Worm (Caenorhabditis elegans) whole organism, young adult: ENCODE measurements around the gene spe-39.

ENCODE experiments used
- B0035.1 ChIP-seq: sonication (generic microtip); optimal IDR thresholded peaks from 2 replicates; lab custom pipeline; 2016; ENCODE audit warnings: missing genetic modification characterization, mild to moderate bottlenecking, missing compliant biosample characterization, missing genotype, missing genetic modification reagents
- B0261.1 ChIP-seq: sonication (generic microtip); optimal IDR thresholded peaks from 2 replicates; lab custom pipeline; 2016; ENCODE audit warnings: mild to moderate bottlenecking, missing genetic modification characterization, moderate library complexity, missing compliant biosample characterization
- B0336.3 ChIP-seq: fragments of 200-800 bp; sonication (Bioruptor generic); IDR thresholded peaks from 2 replicates; pipeline ENCODE4 v1.3.6; 2022; ENCODE audit warnings: missing genetic modification characterization, missing compliant biosample characterization
- D2030.7 ChIP-seq: fragments of 200-800 bp; sonication (Bioruptor generic); IDR thresholded peaks from 2 replicates; pipeline ENCODE4 v1.3.6; 2022; ENCODE audit warnings: missing genetic modification reagents, missing genetic modification characterization, missing compliant biosample characterization
- F10E7.11 ChIP-seq: sonication (generic microtip); optimal IDR thresholded peaks from 2 replicates; lab custom pipeline; 2017; ENCODE audit warnings: mild to moderate bottlenecking, missing genetic modification characterization, moderate library complexity, missing compliant biosample characterization
- F23B12.7 ChIP-seq: sonication (generic microtip); optimal IDR thresholded peaks from 2 replicates; lab custom pipeline; 2017; ENCODE audit warnings: missing genetic modification characterization, mild to moderate bottlenecking, missing compliant biosample characterization, antibody characterized with exemption, moderate library complexity; ENCODE audit not compliant: insufficient read depth
- F39B2.1 ChIP-seq: fragments of 200-800 bp; sonication (Bioruptor generic); IDR thresholded peaks from 2 replicates; pipeline ENCODE4 v1.3.6; 2022; ENCODE audit warnings: missing genetic modification reagents, missing genetic modification characterization, missing compliant biosample characterization
- F55B11.4 ChIP-seq: sonication (generic microtip); optimal IDR thresholded peaks from 2 replicates; lab custom pipeline; 2016; ENCODE audit warnings: missing compliant biosample characterization, missing genetic modification characterization, borderline replicate concordance; ENCODE audit not compliant: insufficient read depth
- T07F8.4 ChIP-seq: sonication (generic microtip); optimal IDR thresholded peaks from 2 replicates; lab custom pipeline; 2016; ENCODE audit warnings: mild to moderate bottlenecking, missing genetic modification characterization, moderate library complexity, missing compliant biosample characterization
- Y67H2A.10 ChIP-seq: fragments of 200-800 bp; sonication (Bioruptor generic); conservative IDR thresholded peaks from 2 replicates; pipeline ENCODE4 v1.3.6; 2022; ENCODE audit warnings: missing genetic modification reagents, missing genetic modification characterization, missing compliant biosample characterization
- akir-1 ChIP-seq: fragments of 200-800 bp; sonication (Bioruptor generic); optimal IDR thresholded peaks from 2 replicates; lab custom pipeline; 2018; ENCODE audit warnings: mild to moderate bottlenecking, missing genetic modification characterization, moderate library complexity, missing compliant biosample characterization
- ama-1 ChIP-seq, 3 experiments: fragments of 150-350 bp in 1 of 3; sonication (generic microtip) in 2 of 3; optimal IDR thresholded peaks; 2 replicates each; lab custom pipeline; 2014 to 2018; ENCODE audit warnings: missing biosample characterization in 2 of 3, missing genetic modification characterization in 2 of 3, missing genetic modification reagents in 2 of 3
- atf-7 ChIP-seq: sonication (generic microtip); optimal IDR thresholded peaks from 2 replicates; lab custom pipeline; 2017; ENCODE audit warnings: mild to moderate bottlenecking, missing genetic modification characterization, missing compliant biosample characterization
- bed-2 ChIP-seq: fragments of 200-800 bp; sonication (Bioruptor generic); IDR thresholded peaks from 2 replicates; pipeline ENCODE4 v1.3.6; 2022; ENCODE audit warnings: missing genetic modification reagents, missing genetic modification characterization, missing compliant biosample characterization
- ccch-3 ChIP-seq: fragments of 200-800 bp; sonication (Bioruptor generic); optimal IDR thresholded peaks from 2 replicates; lab custom pipeline; 2018; ENCODE audit warnings: mild to moderate bottlenecking, missing genetic modification characterization, missing compliant biosample characterization
- ceh-27 ChIP-seq: fragments of 200-800 bp; sonication (Bioruptor generic); optimal IDR thresholded peaks from 2 replicates; lab custom pipeline; 2018; ENCODE audit warnings: mild to moderate bottlenecking, missing genetic modification characterization, moderate library complexity, missing compliant biosample characterization
- ceh-40 ChIP-seq: fragments of 200-800 bp; sonication (Bioruptor generic); IDR thresholded peaks from 2 replicates; pipeline ENCODE4 v1.3.6; 2022; ENCODE audit warnings: missing genetic modification characterization, missing compliant biosample characterization
- ceh-79 ChIP-seq: sonication (generic microtip); optimal IDR thresholded peaks from 2 replicates; lab custom pipeline; 2017; ENCODE audit warnings: mild to moderate bottlenecking, missing genetic modification characterization, missing compliant biosample characterization
- chd-7 ChIP-seq: sonication (generic microtip); optimal IDR thresholded peaks from 2 replicates; lab custom pipeline; 2016; ENCODE audit warnings: mild to moderate bottlenecking, missing genetic modification characterization, moderate library complexity, missing compliant biosample characterization
- dpff-1 ChIP-seq: sonication (generic microtip); optimal IDR thresholded peaks from 2 replicates; lab custom pipeline; 2017; ENCODE audit warnings: mild to moderate bottlenecking, missing genetic modification characterization, missing compliant biosample characterization
- dpl-1 ChIP-seq: fragments of 150-350 bp; optimal IDR thresholded peaks from 2 replicates; lab custom pipeline; 2014; ENCODE audit warnings: missing biosample characterization, missing genetic modification reagents, missing genetic modification characterization
- egl-18 ChIP-seq: fragments of 200-800 bp; sonication (Bioruptor generic); IDR thresholded peaks from 2 replicates; pipeline ENCODE4 v1.3.6; 2022; ENCODE audit warnings: missing genetic modification reagents, missing genetic modification characterization, missing compliant biosample characterization
- egl-44 ChIP-seq: fragments of 200-800 bp; sonication (Bioruptor generic); IDR thresholded peaks from 2 replicates; pipeline ENCODE4 v1.3.6; 2022; ENCODE audit warnings: missing genetic modification reagents, missing genetic modification characterization, missing compliant biosample characterization
- egrh-3 ChIP-seq: fragments of 200-800 bp; sonication (Bioruptor generic); IDR thresholded peaks from 2 replicates; pipeline ENCODE4 v1.3.6; 2022; ENCODE audit warnings: missing genetic modification reagents, missing genetic modification characterization, missing compliant biosample characterization
- ekl-4 ChIP-seq: fragments of 200-800 bp; sonication (Bioruptor generic); IDR thresholded peaks from 2 replicates; pipeline ENCODE4 v1.3.6; 2022; ENCODE audit warnings: missing genetic modification reagents, missing genetic modification characterization, missing compliant biosample characterization
- hlh-26 ChIP-seq: fragments of 200-800 bp; sonication (Bioruptor generic); conservative IDR thresholded peaks from 2 replicates; pipeline ENCODE4 v1.3.6; 2022; ENCODE audit warnings: missing genetic modification reagents, missing genetic modification characterization, missing compliant biosample characterization
- hmg-20 ChIP-seq: fragments of 200-800 bp; sonication (Bioruptor generic); IDR thresholded peaks from 2 replicates; pipeline ENCODE4 v1.3.6; 2022; ENCODE audit warnings: missing genetic modification reagents, missing genetic modification characterization, missing compliant biosample characterization
- lag-1 ChIP-seq: fragments of 200-800 bp; sonication (Bioruptor generic); IDR thresholded peaks from 2 replicates; pipeline ENCODE4 v1.3.6; 2022; ENCODE audit warnings: missing genetic modification reagents, missing genetic modification characterization, missing compliant biosample characterization
- let-607 ChIP-seq, 2 experiments: fragments of 200-800 bp in 1 of 2; sonication (Bioruptor generic) in 1 of 2; sonication (generic microtip) in 1 of 2; optimal IDR thresholded peaks; 2 replicates each; lab custom pipeline; 2016 to 2018; ENCODE audit warnings: mild to moderate bottlenecking in 2 of 2, missing compliant biosample characterization in 2 of 2, missing genetic modification characterization in 2 of 2, moderate library complexity in 2 of 2, missing genotype in 1 of 2
- lin-54 ChIP-seq: fragments of 200-800 bp; sonication (Bioruptor generic); optimal IDR thresholded peaks from 2 replicates; lab custom pipeline; 2018; ENCODE audit warnings: mild to moderate bottlenecking, missing genetic modification characterization, missing compliant biosample characterization
- lir-1 ChIP-seq: fragments of 200-800 bp; sonication (Bioruptor generic); conservative IDR thresholded peaks from 2 replicates; pipeline ENCODE4 v1.3.6; 2022; ENCODE audit warnings: missing genetic modification reagents, missing genetic modification characterization, missing compliant biosample characterization
- madf-3 ChIP-seq: fragments of 200-800 bp; sonication (Bioruptor generic); IDR thresholded peaks from 2 replicates; pipeline ENCODE4 v1.3.6; 2022; ENCODE audit warnings: missing genetic modification reagents, missing genetic modification characterization, missing compliant biosample characterization
- nfya-1 ChIP-seq: sonication (generic microtip); optimal IDR thresholded peaks from 2 replicates; lab custom pipeline; 2017; ENCODE audit warnings: antibody characterized with exemption, missing compliant biosample characterization, missing genetic modification characterization, borderline replicate concordance; ENCODE audit not compliant: insufficient read depth
- nhr-27 ChIP-seq: fragments of 200-800 bp; sonication (Bioruptor generic); optimal IDR thresholded peaks from 2 replicates; lab custom pipeline; 2018; ENCODE audit warnings: mild to moderate bottlenecking, missing genetic modification characterization, moderate library complexity, missing compliant biosample characterization
- nhr-80 ChIP-seq: sonication (generic microtip); optimal IDR thresholded peaks from 2 replicates; lab custom pipeline; 2016; ENCODE audit warnings: missing genetic modification characterization, missing compliant biosample characterization
- rcor-1 ChIP-seq: fragments of 200-800 bp; sonication (Bioruptor generic); IDR thresholded peaks from 2 replicates; pipeline ENCODE4 v1.3.6; 2022; ENCODE audit warnings: missing genetic modification reagents, missing genetic modification characterization, missing compliant biosample characterization
- rec-8 ChIP-seq, 2 experiments: sonication (generic microtip); optimal IDR thresholded peaks; 2 replicates each; lab custom pipeline; 2016; ENCODE audit warnings: mild to moderate bottlenecking in 2 of 2, missing genetic modification characterization in 2 of 2, missing genetic modification reagents in 2 of 2, missing genotype in 2 of 2, missing biosample characterization in 1 of 2, missing compliant biosample characterization in 1 of 2, moderate library complexity in 1 of 2
- sdz-38 ChIP-seq: sonication (generic microtip); optimal IDR thresholded peaks from 2 replicates; lab custom pipeline; 2016; ENCODE audit warnings: missing genotype, missing genetic modification characterization, missing compliant biosample characterization
- sea-2 ChIP-seq: fragments of 200-800 bp; sonication (Bioruptor generic); IDR thresholded peaks from 2 replicates; pipeline ENCODE4 v1.3.6; 2022; ENCODE audit warnings: missing genetic modification characterization, missing compliant biosample characterization
- snpc-1.3 ChIP-seq: sonication (generic microtip); optimal IDR thresholded peaks from 2 replicates; lab custom pipeline; 2017; ENCODE audit warnings: missing genetic modification characterization, mild to moderate bottlenecking, missing compliant biosample characterization, antibody characterized with exemption, moderate library complexity, missing genotype, missing genetic modification reagents; ENCODE audit not compliant: insufficient read depth
- snpc-3.4 ChIP-seq: sonication (generic microtip); optimal IDR thresholded peaks from 2 replicates; lab custom pipeline; 2017; ENCODE audit warnings: missing genetic modification characterization, mild to moderate bottlenecking, missing compliant biosample characterization, antibody characterized with exemption, moderate library complexity, missing genotype, missing genetic modification reagents
- tlf-1 ChIP-seq: fragments of 200-800 bp; sonication (Bioruptor generic); optimal IDR thresholded peaks from 2 replicates; lab custom pipeline; 2018; ENCODE audit warnings: mild to moderate bottlenecking, missing genetic modification characterization, missing compliant biosample characterization
- unc-62 ChIP-seq: fragments of 150-350 bp; optimal IDR thresholded peaks from 2 replicates; lab custom pipeline; 2014; ENCODE audit warnings: missing biosample characterization, missing genetic modification reagents, missing genetic modification characterization
- xnd-1 ChIP-seq: sonication (generic microtip); optimal IDR thresholded peaks from 2 replicates; lab custom pipeline; 2016; ENCODE audit warnings: missing genotype, missing genetic modification reagents, missing genetic modification characterization, missing compliant biosample characterization
- zfh-2 ChIP-seq: fragments of 200-800 bp; sonication (Bioruptor generic); conservative IDR thresholded peaks from 2 replicates; pipeline ENCODE4 v1.3.6; 2022; ENCODE audit warnings: missing genetic modification reagents, missing genetic modification characterization, missing compliant biosample characterization
- ztf-18 ChIP-seq: sonication (generic microtip); optimal IDR thresholded peaks from 2 replicates; lab custom pipeline; 2016; ENCODE audit warnings: missing genotype, mild to moderate bottlenecking, missing genetic modification characterization, missing compliant biosample characterization
- ztf-26 ChIP-seq: sonication (generic microtip); optimal IDR thresholded peaks from 2 replicates; lab custom pipeline; 2017; ENCODE audit warnings: missing genetic modification characterization, missing compliant biosample characterization

Gene spe-39

DNA sequence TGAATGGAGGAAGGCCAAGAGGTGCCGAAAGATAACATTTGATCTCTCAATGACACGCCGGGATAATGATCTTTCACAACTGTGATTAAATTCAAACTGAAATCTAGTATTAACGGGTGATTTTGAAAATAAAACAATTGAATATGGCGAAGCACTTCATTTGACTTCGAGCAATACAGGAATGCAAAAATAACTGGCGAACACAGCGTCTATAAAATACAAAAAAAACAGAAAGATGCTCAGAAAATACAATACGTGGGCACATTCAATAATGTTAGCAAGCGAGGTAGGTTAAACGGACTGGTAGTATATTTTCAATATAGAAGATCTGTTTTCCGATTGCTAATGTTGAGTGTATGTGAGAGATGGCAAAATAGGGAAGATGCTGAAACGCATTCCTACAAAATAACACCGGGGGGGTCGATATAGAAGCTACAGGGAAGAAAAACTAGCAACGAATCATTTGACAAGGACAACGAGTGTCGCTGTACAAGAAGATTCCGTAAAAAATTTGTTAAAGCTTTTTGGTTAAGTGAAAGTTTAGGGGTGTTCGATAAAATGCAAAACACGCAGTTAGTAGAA lies 2.1 kb upstream of the spe-39 start:
- peak; percentile 27 for TF ChIP-seq atf-7 (tag; lab: Kevin White, UChicago)
- TF ChIP-seq F23B12.7: no peak
- TF ChIP-seq F39B2.1: no peak
- TF ChIP-seq zfh-2 (GFP tag; lab: Robert Waterston, UW): no peak
- TF ChIP-seq dpl-1 (GFP tag; lab: Kevin White, UChicago): no peak
- no peak for TF ChIP-seq lir-1 (GFP tag; lab: Robert Waterston, UW)
- peak; percentile 65 for TF ChIP-seq ekl-4 (GFP tag; lab: Robert Waterston, UW)
- TF ChIP-seq F55B11.4 (tag; lab: Kevin White, UChicago): no peak
- TF ChIP-seq egl-18 (GFP tag; lab: Robert Waterston, UW): no peak
- no peak for TF ChIP-seq sdz-38 (tag; lab: Kevin White, UChicago)
- TF ChIP-seq snpc-3.4 (tag; lab: Kevin White, UChicago): no peak
- no peak for TF ChIP-seq bed-2 (GFP tag; lab: Robert Waterston, UW)
- TF ChIP-seq snpc-1.3: no peak
- TF ChIP-seq tlf-1: peak; percentile 75
- no peak for TF ChIP-seq hmg-20 (GFP tag; lab: Robert Waterston, UW)
- no peak for TF ChIP-seq sea-2 (GFP tag; lab: Robert Waterston, UW)
- TF ChIP-seq lin-54 (GFP tag; lab: Kevin White, UChicago): peak; percentile 46
- no peak for TF ChIP-seq Y67H2A.10 (GFP tag; lab: Robert Waterston, UW)
- peak; percentile 50 for TF ChIP-seq xnd-1 (tag; lab: Kevin White, UChicago)
- no peak for TF ChIP-seq ceh-27
- TF ChIP-seq B0336.3 (GFP tag; lab: Robert Waterston, UW): peak; percentile 93
- TF ChIP-seq let-607 (tag; optimal IDR thresholded peaks at IDR 0.05; lab: Kevin White, UChicago): no peak
- TF ChIP-seq akir-1 (GFP tag; lab: Kevin White, UChicago): no peak
- TF ChIP-seq ceh-40: no peak; the same call in 1 of the 2 replicates
- TF ChIP-seq ama-1 (optimal IDR thresholded peaks at IDR 0.05; lab: Kevin White, UChicago): no peak
- peak in 1 of 2 experiments; percentile 69 for TF ChIP-seq ama-1 (GFP tag; optimal IDR thresholded peaks at IDR 0.05; lab: Kevin White, UChicago)
- TF ChIP-seq egl-44: no peak
- no peak for TF ChIP-seq nhr-27 (tag; lab: Kevin White, UChicago)
- TF ChIP-seq madf-3 (GFP tag; lab: Robert Waterston, UW): peak; percentile 70; the same call in 1 of the 2 replicates
- TF ChIP-seq D2030.7: peak; percentile 45
- no peak for TF ChIP-seq unc-62
- no peak for TF ChIP-seq nfya-1 (tag; lab: Kevin White, UChicago)
- TF ChIP-seq hlh-26 (GFP tag; lab: Robert Waterston, UW): no peak
- TF ChIP-seq egrh-3: no peak
- no peak for TF ChIP-seq nhr-80 (tag; lab: Kevin White, UChicago)
- no peak for TF ChIP-seq T07F8.4 (tag; lab: Kevin White, UChicago)
- TF ChIP-seq F10E7.11: no peak
- no peak for TF ChIP-seq chd-7 (tag; lab: Kevin White, UChicago)
- no peak for TF ChIP-seq B0261.1 (tag; lab: Kevin White, UChicago)
- no peak for TF ChIP-seq B0035.1 (tag; lab: Kevin White, UChicago)
- no peak for TF ChIP-seq ztf-26
- TF ChIP-seq rec-8 (tag; optimal IDR thresholded peaks at IDR 0.05; lab: Kevin White, UChicago): no peak
- TF ChIP-seq ztf-18 (tag; lab: Kevin White, UChicago): peak; percentile 22
- TF ChIP-seq rcor-1: peak; percentile 45; the same call in 1 of the 2 replicates
- TF ChIP-seq dpff-1 (tag; lab: Kevin White, UChicago): no peak
- no peak for TF ChIP-seq ccch-3 (GFP tag; lab: Kevin White, UChicago)
- TF ChIP-seq ceh-79 (tag; lab: Kevin White, UChicago): no peak
- no peak for TF ChIP-seq lag-1
